Worm (Caenorhabditis elegans) whole organism, mixed stage, embryonic: Measurements from ENCODE around the gene hsp-43.
A peak's percentile ranks its signal among the peaks of the same experiment; 100 is the strongest.

Experiments used
- M03D4.4 ChIP-seq: sonication (generic microtip); optimal IDR thresholded peaks from 2 replicates; lab custom pipeline; 2017; ENCODE audit warnings: mild to moderate bottlenecking, missing genetic modification characterization, missing compliant biosample characterization
- ceh-39 ChIP-seq: fragments of 150-350 bp; optimal IDR thresholded peaks from 2 replicates; lab custom pipeline; 2014; ENCODE audit warnings: missing biosample characterization, missing genetic modification characterization
- ceh-43 ChIP-seq: fragments of 200-800 bp; sonication (Bioruptor generic); optimal IDR thresholded peaks from 2 replicates; lab custom pipeline; 2018; ENCODE audit warnings: mild to moderate bottlenecking, missing genetic modification characterization, moderate library complexity, missing compliant biosample characterization
- ces-1 ChIP-seq: fragments of 150-350 bp; optimal IDR thresholded peaks from 2 replicates; lab custom pipeline; 2014; ENCODE audit warnings: missing biosample characterization, missing genetic modification reagents, missing genetic modification characterization
- cnd-1 ChIP-seq: fragments of 200-800 bp; sonication (Bioruptor generic); optimal IDR thresholded peaks from 2 replicates; lab custom pipeline; 2018; ENCODE audit warnings: mild to moderate bottlenecking, missing genetic modification characterization, missing compliant biosample characterization
- elt-1 ChIP-seq: sonication (generic microtip); optimal IDR thresholded peaks from 2 replicates; lab custom pipeline; 2017; ENCODE audit warnings: missing genetic modification characterization, mild to moderate bottlenecking, missing compliant biosample characterization, antibody characterized with exemption, moderate library complexity, borderline replicate concordance; ENCODE audit not compliant: insufficient read depth
- elt-3 ChIP-seq: fragments of 150-350 bp; optimal IDR thresholded peaks from 2 replicates; lab custom pipeline; 2014; ENCODE audit warnings: missing biosample characterization, missing genetic modification characterization
- flh-1 ChIP-seq: fragments of 200-800 bp; sonication (Bioruptor generic); optimal IDR thresholded peaks from 2 replicates; lab custom pipeline; 2018; ENCODE audit warnings: mild to moderate bottlenecking, missing genetic modification characterization, moderate library complexity, missing compliant biosample characterization
- ham-2 ChIP-seq: fragments of 200-800 bp; sonication (Bioruptor generic); optimal IDR thresholded peaks from 2 replicates; lab custom pipeline; 2018; ENCODE audit warnings: mild to moderate bottlenecking, missing genetic modification characterization, missing compliant biosample characterization
- hlh-1 ChIP-seq: fragments of 150-350 bp; optimal IDR thresholded peaks from 2 replicates; lab custom pipeline; 2014; ENCODE audit warnings: missing biosample characterization, missing genetic modification reagents, missing genetic modification characterization
- lin-13 ChIP-seq: fragments of 150-350 bp; optimal IDR thresholded peaks from 2 replicates; lab custom pipeline; 2014; ENCODE audit warnings: missing biosample characterization, missing genetic modification characterization
- lin-32 ChIP-seq: fragments of 200-800 bp; sonication (Bioruptor generic); optimal IDR thresholded peaks from 2 replicates; lab custom pipeline; 2018; ENCODE audit warnings: mild to moderate bottlenecking, missing genetic modification characterization, missing compliant biosample characterization
- lsy-2 ChIP-seq: fragments of 150-350 bp; optimal IDR thresholded peaks from 2 replicates; lab custom pipeline; 2014; ENCODE audit warnings: missing biosample characterization, missing genetic modification characterization
- mab-5 ChIP-seq: fragments of 150-350 bp; optimal IDR thresholded peaks from 2 replicates; lab custom pipeline; 2014; ENCODE audit warnings: missing biosample characterization, missing genetic modification characterization
- mep-1 ChIP-seq: fragments of 150-350 bp; optimal IDR thresholded peaks from 2 replicates; lab custom pipeline; 2017; ENCODE audit warnings: missing biosample characterization, missing genetic modification reagents, missing genetic modification characterization, inconsistent platforms
- mls-2 ChIP-seq: sonication (generic microtip); optimal IDR thresholded peaks from 2 replicates; lab custom pipeline; 2016; ENCODE audit warnings: mild to moderate bottlenecking, missing genetic modification characterization, moderate library complexity, missing compliant biosample characterization
- nhr-2 ChIP-seq: fragments of 150-350 bp; optimal IDR thresholded peaks from 2 replicates; lab custom pipeline; 2014; ENCODE audit warnings: missing biosample characterization, missing genetic modification characterization
- nhr-28 ChIP-seq: fragments of 150-350 bp; optimal IDR thresholded peaks from 2 replicates; lab custom pipeline; 2014; ENCODE audit warnings: missing biosample characterization, missing genetic modification characterization
- nhr-76 ChIP-seq: sonication (generic microtip); optimal IDR thresholded peaks from 2 replicates; lab custom pipeline; 2017; ENCODE audit warnings: missing biosample characterization, missing genetic modification characterization
- pha-4 ChIP-seq: fragments of 150-350 bp; optimal IDR thresholded peaks from 2 replicates; lab custom pipeline; 2018; ENCODE audit warnings: missing biosample characterization, missing genetic modification reagents, missing genetic modification characterization
- sem-2 ChIP-seq: fragments of 200-800 bp; sonication (Bioruptor generic); optimal IDR thresholded peaks from 2 replicates; lab custom pipeline; 2018; ENCODE audit warnings: mild to moderate bottlenecking, missing genetic modification characterization, missing compliant biosample characterization
- sptf-1 ChIP-seq: sonication (generic microtip); optimal IDR thresholded peaks from 2 replicates; lab custom pipeline; 2017; ENCODE audit warnings: mild to moderate bottlenecking, missing genetic modification characterization, moderate library complexity, missing compliant biosample characterization
- tbx-8 ChIP-seq: fragments of 200-800 bp; sonication (Bioruptor generic); optimal IDR thresholded peaks from 2 replicates; lab custom pipeline; 2018; ENCODE audit warnings: mild to moderate bottlenecking, missing genetic modification characterization, moderate library complexity, missing compliant biosample characterization
- unc-120 ChIP-seq: sonication (generic microtip); optimal IDR thresholded peaks from 2 replicates; lab custom pipeline; 2017; ENCODE audit warnings: missing genetic modification characterization, missing compliant biosample characterization; ENCODE audit not compliant: poor library complexity, severe bottlenecking
- unc-39 ChIP-seq: fragments of 150-350 bp; optimal IDR thresholded peaks from 2 replicates; lab custom pipeline; 2014; ENCODE audit warnings: missing biosample characterization, missing genetic modification characterization
- unc-62 ChIP-seq: fragments of 150-350 bp; optimal IDR thresholded peaks from 2 replicates; lab custom pipeline; 2014; ENCODE audit warnings: missing biosample characterization, missing genetic modification reagents, missing genetic modification characterization
- zip-8 ChIP-seq: fragments of 150-350 bp; optimal IDR thresholded peaks from 2 replicates; lab custom pipeline; 2014; ENCODE audit warnings: missing biosample characterization, missing genetic modification characterization
- ztf-11 ChIP-seq: fragments of 150-350 bp; optimal IDR thresholded peaks from 2 replicates; lab custom pipeline; 2014; ENCODE audit warnings: missing biosample characterization, missing genetic modification characterization

The hsp-43 gene

ce11 chrX:6271718-6272117 is 36.4 kb upstream of the hsp-43 start, which contains the start of gene lro-1:
TSS of gene lro-1 (plus strand) at chrX:6272089.
- TF ChIP-seq pha-4 (tag; lab: Kevin White, UChicago) (no peak), ces-1 (no peak), ham-2 (GFP tag; lab: Kevin White, UChicago) (no peak)

ce11 chrX:6266739-6267138 is 31.4 kb upstream of the hsp-43 start, which contains the start of gene W05H9.2:
TSS of gene W05H9.2 (plus strand) at chrX:6267039.
- no peak for TF ChIP-seq ceh-39 (tag; lab: Kevin White, UChicago)
- TF ChIP-seq unc-62 (GFP tag; lab: Kevin White, UChicago), result no peak
- TF ChIP-seq M03D4.4 (tag; lab: Kevin White, UChicago), result no peak

ce11 chrX:6263194-6263698 is 27.9 kb upstream of the hsp-43 start, which contains the start of gene W05H9.4:
TSS of gene W05H9.4 (plus strand) at chrX:6263648.
- TF ChIP-seq sem-2 (GFP tag; lab: Kevin White, UChicago) (no peak), unc-120 (peak; percentile 69), hlh-1 (tag; lab: Kevin White, UChicago) (peak; percentile 53), nhr-2 (tag; lab: Kevin White, UChicago) (peak; percentile 91), lin-13 (tag; lab: Kevin White, UChicago) (peak; percentile 10), mls-2 (tag; lab: Kevin White, UChicago) (peak; percentile 75), zip-8 (tag; lab: Kevin White, UChicago) (no peak), ces-1 (peak; percentile 57), ztf-11 (tag; lab: Kevin White, UChicago) (peak; percentile 2), mep-1 (tag; lab: Kevin White, UChicago) (peak; percentile 12), elt-1 (no peak), ham-2 (GFP tag; lab: Kevin White, UChicago) (peak; percentile 20), cnd-1 (tag; lab: Kevin White, UChicago) (peak; percentile 52), ceh-39 (tag; lab: Kevin White, UChicago) (peak; percentile 71), elt-3 (tag; lab: Kevin White, UChicago) (no peak)

- TF ChIP-seq ceh-39 (tag; lab: Kevin White, UChicago) (peak; percentile 23), lsy-2 (no peak), lin-32 (GFP tag; lab: Kevin White, UChicago) (peak; percentile 99), flh-1 (GFP tag; lab: Kevin White, UChicago) (no peak), pha-4 (tag; lab: Kevin White, UChicago) (no peak), hlh-1 (tag; lab: Kevin White, UChicago) (peak; percentile 55), nhr-28 (tag; lab: Kevin White, UChicago) (no peak), cnd-1 (tag; lab: Kevin White, UChicago) (peak; percentile 93), unc-62 (GFP tag; lab: Kevin White, UChicago) (peak; percentile 57), unc-39 (tag; lab: Kevin White, UChicago) (no peak), nhr-2 (tag; lab: Kevin White, UChicago) (peak; percentile 87), tbx-8 (GFP tag; lab: Kevin White, UChicago) (no peak), elt-1 (no peak)
These were observed 23.7 kb upstream of the hsp-43 start for ce11 chrX:6259081-6259480.

ce11 chrX:6258409-6258808 is 23.1 kb upstream of the hsp-43 start:
- peak; percentile 53 for TF ChIP-seq ces-1
- TF ChIP-seq sem-2 (GFP tag; lab: Kevin White, UChicago), result no peak
- no peak for TF ChIP-seq nhr-76
- no peak for TF ChIP-seq ceh-39 (tag; lab: Kevin White, UChicago)
- no peak for TF ChIP-seq mab-5 (tag; lab: Kevin White, UChicago)
- TF ChIP-seq cnd-1 (tag; lab: Kevin White, UChicago), result peak; percentile 67
- no peak for TF ChIP-seq M03D4.4 (tag; lab: Kevin White, UChicago)
- peak; percentile 12 for TF ChIP-seq sptf-1 (tag; lab: Kevin White, UChicago)
- peak; percentile 62 for TF ChIP-seq ceh-43 (GFP tag; lab: Kevin White, UChicago)
- peak; percentile 42 for TF ChIP-seq nhr-2 (tag; lab: Kevin White, UChicago)
- no peak for TF ChIP-seq mep-1 (tag; lab: Kevin White, UChicago)
- TF ChIP-seq elt-1, result no peak
- no peak for TF ChIP-seq lin-13 (tag; lab: Kevin White, UChicago)
- TF ChIP-seq flh-1 (GFP tag; lab: Kevin White, UChicago), result no peak
- peak; percentile 61 for TF ChIP-seq lin-32 (GFP tag; lab: Kevin White, UChicago)
